Fruit fly (Drosophila melanogaster): Measurements from ENCODE around the gene Rpp20.

dm6 chrX:19791832-19792231, 47.6 kb downstream of the Rpp20 start:
- no peak for TF ChIP-seq CG9948 (tag; optimal IDR thresholded peaks at IDR 0.05)
- TF ChIP-seq CG12605 (GFP tag; IDR thresholded peaks at IDR 0.05), result no peak
- no peak for TF ChIP-seq Pif1B (GFP tag; optimal IDR thresholded peaks at IDR 0.05)
- no peak for TF ChIP-seq Pif1A (GFP tag; optimal IDR thresholded peaks at IDR 0.05)
- no peak for TF ChIP-seq EcR (GFP tag; optimal IDR thresholded peaks at IDR 0.05)

Measured in whole organism, pupa.